Worm (Caenorhabditis elegans): ENCODE data around the gene T21C12.8.

ce11 chrIII:10575320-10575719, 22.5 kb upstream of the T21C12.8 start, which contains the start of gene Y45F3A.4:
- TF ChIP-seq pqm-1 (tag; optimal IDR thresholded peaks at IDR 0.05), result no peak
- no peak for TF ChIP-seq sox-2 (GFP tag; IDR thresholded peaks at IDR 0.05)
- no peak for TF ChIP-seq syd-9 (tag; optimal IDR thresholded peaks at IDR 0.05)
- TF ChIP-seq T23F11.4 (GFP tag; optimal IDR thresholded peaks at IDR 0.05), result no peak
- TF ChIP-seq dve-1 (tag; optimal IDR thresholded peaks at IDR 0.05), result no peak
- no peak for TF ChIP-seq odd-2 (tag; optimal IDR thresholded peaks at IDR 0.05)
- TF ChIP-seq ceh-34 (tag; optimal IDR thresholded peaks at IDR 0.05), result no peak
- no peak for TF ChIP-seq fax-1 (tag; optimal IDR thresholded peaks at IDR 0.05)
- TF ChIP-seq C08G9.2 (tag; optimal IDR thresholded peaks at IDR 0.05), result no peak
- no peak for TF ChIP-seq nhr-11 (tag; optimal IDR thresholded peaks at IDR 0.05)
- no peak for TF ChIP-seq fkh-10 (GFP tag; optimal IDR thresholded peaks at IDR 0.05)
